Worm (Caenorhabditis elegans): Measurements from ENCODE around the gene C09E7.4.
"Not testable (repeated sequence)": the region's sequence is repeated elsewhere in the genome, so short reads cannot be mapped to it uniquely, and the experiment has no call there.

DNA sequence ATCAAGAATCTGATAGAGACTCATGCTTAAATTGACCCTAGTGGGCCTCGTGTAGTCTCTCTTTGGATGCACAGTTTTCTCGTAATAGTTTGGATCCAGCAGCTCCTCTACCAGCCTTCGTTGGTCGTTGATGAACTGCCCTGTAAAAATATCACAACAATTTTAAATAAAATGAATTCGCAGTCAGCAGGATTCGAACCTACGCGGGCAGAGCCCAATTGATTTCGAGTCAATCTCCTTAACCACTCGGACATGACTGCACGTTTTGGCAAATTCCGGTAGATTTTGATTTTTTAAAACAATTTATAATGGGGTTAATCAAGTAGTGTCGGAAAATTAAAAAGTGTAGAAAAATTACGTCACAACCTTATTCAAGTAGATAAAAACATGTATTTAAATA, 23.0 kb downstream of the C09E7.4 start:
- not testable (repeated sequence) for TF ChIP-seq aly-2 (tag; optimal IDR thresholded peaks at IDR 0.05); nhr-19 (GFP tag; conservative IDR thresholded peaks at IDR 0.05); nhr-77 (tag; optimal IDR thresholded peaks at IDR 0.05); hpl-2 (GFP tag; optimal IDR thresholded peaks at IDR 0.05); ama-1 (optimal IDR thresholded peaks at IDR 0.05); zag-1 (tag; optimal IDR thresholded peaks at IDR 0.05); nhr-11 (tag; optimal IDR thresholded peaks at IDR 0.05); mep-1 (tag; optimal IDR thresholded peaks at IDR 0.05); ztf-11 (tag; optimal IDR thresholded peaks at IDR 0.05); mdl-1 (tag; optimal IDR thresholded peaks at IDR 0.05); irx-1 (tag; optimal IDR thresholded peaks at IDR 0.05); ets-5 (GFP tag; IDR thresholded peaks at IDR 0.05); nhr-28 (tag; optimal IDR thresholded peaks at IDR 0.05); dpl-1 (GFP tag; optimal IDR thresholded peaks at IDR 0.05)
